Worm (Caenorhabditis elegans) whole organism, L3 larva: ENCODE measurements around the gene pha-4.

Experiments
- ceh-82 ChIP-seq: fragments of 150-350 bp; optimal IDR thresholded peaks from 2 replicates; lab custom pipeline; 2014; ENCODE audit warnings: missing biosample characterization, missing genetic modification characterization
- nhr-12 ChIP-seq: fragments of 150-350 bp; optimal IDR thresholded peaks from 2 replicates; lab custom pipeline; 2014; ENCODE audit warnings: missing biosample characterization, missing genetic modification characterization
- nhr-25 ChIP-seq: sonication (generic microtip); optimal IDR thresholded peaks from 2 replicates; lab custom pipeline; 2017; ENCODE audit warnings: missing biosample characterization, missing genetic modification characterization
- nhr-76 ChIP-seq: fragments of 150-350 bp; sonication (generic microtip); optimal IDR thresholded peaks from 5 replicates; lab custom pipeline; 2014; ENCODE audit warnings: missing biosample characterization, missing genetic modification characterization
- tbx-2 ChIP-seq: sonication (generic microtip); optimal IDR thresholded peaks from 2 replicates; lab custom pipeline; 2016; ENCODE audit warnings: mild to moderate bottlenecking, missing genetic modification characterization, missing compliant biosample characterization
- ztf-4 ChIP-seq: fragments of 150-350 bp; optimal IDR thresholded peaks from 2 replicates; lab custom pipeline; 2014; ENCODE audit warnings: missing biosample characterization, missing genetic modification characterization

ce11 chrV:20770061-20770460 lies 17.2 kb downstream of the pha-4 start, which contains the start of gene elp-1:
- no peak for TF ChIP-seq nhr-12
- no peak for TF ChIP-seq tbx-2 (tag; lab: Kevin White, UChicago)
- no peak for TF ChIP-seq nhr-76
- TF ChIP-seq ceh-82 (tag; lab: Kevin White, UChicago) = no peak
- no peak for TF ChIP-seq nhr-25 (tag; lab: Kevin White, UChicago)
- TF ChIP-seq ztf-4 = no peak
